Fruit fly (Drosophila melanogaster) whole organism, wandering third instar larva: ENCODE results near the gene t-Grip84.

Experiments used
- Abd-B ChIP-seq: fragments of >200 bp; optimal IDR thresholded peaks from 2 replicates; lab custom pipeline; 2017; ENCODE audit warnings: missing biosample characterization, missing genetic modification characterization
- CG32264 ChIP-seq: fragments of 200-800 bp; sonication (Bioruptor generic); optimal IDR thresholded peaks from 2 replicates; lab custom pipeline; 2016; ENCODE audit warnings: missing biosample characterization, missing genetic modification characterization
- CG9705 ChIP-seq: fragments of 200-800 bp; sonication (Bioruptor generic); optimal IDR thresholded peaks from 2 replicates; lab custom pipeline; 2018; ENCODE audit warnings: missing biosample characterization, mild to moderate bottlenecking, missing genetic modification characterization
- CrebA ChIP-seq: fragments of 200-800 bp; sonication (Bioruptor generic); optimal IDR thresholded peaks from 2 replicates; lab custom pipeline; 2016; ENCODE audit warnings: missing biosample characterization, mild to moderate bottlenecking, missing genetic modification characterization, borderline replicate concordance
- Dfd ChIP-seq: fragments of >200 bp; optimal IDR thresholded peaks from 2 replicates; lab custom pipeline; 2017; ENCODE audit warnings: missing biosample characterization, missing genetic modification characterization
- GATAd ChIP-seq: sonication (Bioruptor generic); optimal IDR thresholded peaks from 2 replicates; lab custom pipeline; 2016; ENCODE audit warnings: missing biosample characterization, missing genetic modification characterization
- HLH106 ChIP-seq: fragments of 200-800 bp; optimal IDR thresholded peaks from 3 replicates; lab custom pipeline; 2019; ENCODE audit warnings: missing biosample characterization, mild to moderate bottlenecking, missing genetic modification characterization, moderate library complexity
- Hr78 ChIP-seq: fragments of >200 bp; optimal IDR thresholded peaks from 2 replicates; lab custom pipeline; 2017; ENCODE audit warnings: missing biosample characterization, missing genetic modification characterization
- Hr83 ChIP-seq: fragments of 200-300 bp; sonication (Bioruptor generic); optimal IDR thresholded peaks from 2 replicates; lab custom pipeline; 2016; ENCODE audit warnings: missing biosample characterization, mild to moderate bottlenecking, missing genetic modification characterization, moderate library complexity; ENCODE audit not compliant: poor library complexity, severe bottlenecking
- Jra ChIP-seq: sonication (Bioruptor generic); optimal IDR thresholded peaks from 2 replicates; lab custom pipeline; 2016; ENCODE audit warnings: missing biosample characterization, missing genetic modification characterization
- Mio ChIP-seq: sonication (Bioruptor generic); optimal IDR thresholded peaks from 2 replicates; lab custom pipeline; 2016; ENCODE audit warnings: missing biosample characterization, missing genetic modification characterization
- Myc ChIP-seq: fragments of >200 bp; optimal IDR thresholded peaks from 2 replicates; lab custom pipeline; 2017
- N ChIP-seq: fragments of >200 bp; optimal IDR thresholded peaks from 2 replicates; lab custom pipeline; 2018; ENCODE audit warnings: missing biosample characterization, missing external identifiers, missing genetic modification characterization
- OdsH ChIP-seq: fragments of 200-800 bp; sonication (Bioruptor generic); optimal IDR thresholded peaks from 2 replicates; lab custom pipeline; 2016; ENCODE audit warnings: missing biosample characterization, mild to moderate bottlenecking, missing genetic modification characterization
- Sp1 ChIP-seq: fragments of 200-800 bp; sonication (Bioruptor generic); optimal IDR thresholded peaks from 3 replicates; lab custom pipeline; 2019; ENCODE audit warnings: missing biosample characterization, mild to moderate bottlenecking, missing genetic modification characterization, moderate library complexity
- Vsx2 ChIP-seq: fragments of 200-300, 225-300 bp; sonication (Bioruptor generic); optimal IDR thresholded peaks from 2 replicates; lab custom pipeline; 2018; ENCODE audit warnings: missing biosample characterization, missing genetic modification characterization; ENCODE audit not compliant: partially characterized antibody
- br ChIP-seq: fragments of 200-800 bp; sonication (Bioruptor generic); optimal IDR thresholded peaks from 2 replicates; lab custom pipeline; 2016; ENCODE audit warnings: missing biosample characterization, missing genetic modification characterization
- brk ChIP-seq: fragments of 200-800 bp; sonication (Bioruptor generic); optimal IDR thresholded peaks from 2 replicates; lab custom pipeline; 2016; ENCODE audit warnings: missing biosample characterization, mild to moderate bottlenecking, missing genetic modification characterization
- dl ChIP-seq, 2 experiments: fragments of 175-275, 200-275 bp in 1 of 2; fragments of 200-275 bp in 1 of 2; sonication (Bioruptor generic); optimal IDR thresholded peaks; lab custom pipeline; 2018; ENCODE audit warnings: mild to moderate bottlenecking in 2 of 2, missing biosample characterization in 2 of 2, missing genetic modification characterization in 2 of 2, moderate library complexity in 2 of 2; ENCODE audit not compliant: partially characterized antibody in 2 of 2, insufficient read depth in 1 of 2
- dmrt93B ChIP-seq: fragments of 200-800 bp; sonication (Bioruptor generic); optimal IDR thresholded peaks from 2 replicates; lab custom pipeline; 2018; ENCODE audit warnings: missing biosample characterization, mild to moderate bottlenecking, missing genetic modification characterization
- dsf ChIP-seq: sonication (Bioruptor generic); optimal IDR thresholded peaks from 2 replicates; lab custom pipeline; 2016; ENCODE audit warnings: missing biosample characterization, missing genetic modification characterization, borderline replicate concordance
- ey ChIP-seq: fragments of 200-800 bp; sonication (Bioruptor generic); optimal IDR thresholded peaks from 2 replicates; lab custom pipeline; 2016; ENCODE audit warnings: missing biosample characterization, missing genetic modification characterization
- foxo ChIP-seq, 2 experiments: fragments of 200-800 bp; sonication (Bioruptor generic); optimal IDR thresholded peaks; 2 replicates in 1 of 2; 3 replicates in 1 of 2; lab custom pipeline; 2016 to 2017; ENCODE audit warnings: missing biosample characterization in 2 of 2, missing genetic modification characterization in 2 of 2
- fru ChIP-seq: fragments of 200-800 bp; sonication (Bioruptor generic); optimal IDR thresholded peaks from 3 replicates; lab custom pipeline; 2016; ENCODE audit warnings: missing biosample characterization, mild to moderate bottlenecking, missing genetic modification characterization
- h ChIP-seq: fragments of 200-800 bp; sonication (Bioruptor generic); optimal IDR thresholded peaks from 3 replicates; lab custom pipeline; 2016; ENCODE audit warnings: missing biosample characterization, mild to moderate bottlenecking, missing genetic modification characterization
- jim ChIP-seq: fragments of 175-275, 200-325 bp; sonication (Bioruptor generic); optimal IDR thresholded peaks from 2 replicates; lab custom pipeline; 2016; ENCODE audit warnings: missing biosample characterization, mild to moderate bottlenecking, missing genetic modification characterization
- lola ChIP-seq: fragments of >200 bp; optimal IDR thresholded peaks from 2 replicates; lab custom pipeline; 2017; ENCODE audit warnings: missing biosample characterization, missing genetic modification characterization
- pan ChIP-seq: fragments of >200 bp; optimal IDR thresholded peaks from 2 replicates; lab custom pipeline; 2017
- psq ChIP-seq: fragments of 200-800 bp; sonication (Bioruptor generic); optimal IDR thresholded peaks from 3 replicates; lab custom pipeline; 2017; ENCODE audit warnings: missing biosample characterization, mild to moderate bottlenecking, missing genetic modification characterization, moderate library complexity
- rgr ChIP-seq: fragments of 200-800 bp; sonication (Bioruptor generic); optimal IDR thresholded peaks from 3 replicates; lab custom pipeline; 2016; ENCODE audit warnings: missing biosample characterization, mild to moderate bottlenecking, missing genetic modification characterization
- sv ChIP-seq: fragments of 200-800 bp; sonication (Bioruptor generic); optimal IDR thresholded peaks from 3 replicates; lab custom pipeline; 2016; ENCODE audit warnings: missing biosample characterization, missing genetic modification characterization
- tai ChIP-seq: sonication (Bioruptor generic); optimal IDR thresholded peaks from 2 replicates; lab custom pipeline; 2016; ENCODE audit warnings: missing biosample characterization, missing genetic modification characterization
- usp ChIP-seq: fragments of >200 bp; optimal IDR thresholded peaks from 2 replicates; lab custom pipeline; 2017; ENCODE audit warnings: missing biosample characterization, missing genetic modification characterization
- woc ChIP-seq: sonication (Bioruptor generic); optimal IDR thresholded peaks from 2 replicates; lab custom pipeline; 2016; ENCODE audit warnings: missing biosample characterization, mild to moderate bottlenecking, missing genetic modification characterization

Gene t-Grip84

DNA sequence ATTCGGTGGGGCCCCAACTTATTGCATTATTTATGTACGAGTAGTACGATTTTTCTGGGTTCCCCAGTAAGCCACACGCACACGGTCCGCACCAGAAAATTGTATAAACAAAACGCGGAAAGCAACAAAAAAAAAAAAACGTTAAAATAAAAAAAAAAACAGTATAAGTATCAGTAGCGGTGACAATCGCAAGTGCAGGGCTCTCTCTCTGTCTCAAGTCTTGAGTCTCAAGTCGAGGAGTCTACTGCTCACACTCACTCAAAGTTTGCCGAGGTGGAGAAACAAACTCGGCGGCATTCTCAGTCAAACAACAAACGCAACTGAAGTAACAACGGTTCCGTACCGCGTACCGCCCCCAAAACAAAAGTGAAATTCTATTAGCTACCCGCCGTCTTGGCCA, 2.0 kb upstream of the t-Grip84 start, which contains the start of gene Pura:
Gene Pura, plus strand, starts transcription at position 301 of the 400 bp plus-strand sequence.
- TF ChIP-seq h, result no peak
- TF ChIP-seq Vsx2 (GFP tag; lab: Kevin White, UChicago), result no peak
- no peak for TF ChIP-seq Dfd (GFP tag; lab: Kevin White, UChicago)
- TF ChIP-seq psq, result no peak
- no peak for TF ChIP-seq usp (GFP tag; lab: Kevin White, UChicago)
- no peak for TF ChIP-seq dl (GFP tag; optimal IDR thresholded peaks at IDR 0.05; lab: Kevin White, UChicago; ENCODE audit: insufficient read depth in 1 of 2, partially characterized antibody in 2 of 2)
- no peak for TF ChIP-seq dmrt93B (GFP tag; lab: Kevin White, UChicago)
- TF ChIP-seq rgr (GFP tag; lab: Kevin White, UChicago), result no peak
- TF ChIP-seq CG32264 (GFP tag; lab: Kevin White, UChicago), result no peak
- TF ChIP-seq jim, result no peak
- no peak for TF ChIP-seq brk
- no peak for TF ChIP-seq foxo (GFP tag; optimal IDR thresholded peaks at IDR 0.05; lab: Kevin White, UChicago)
- TF ChIP-seq dsf, result no peak
- no peak for TF ChIP-seq fru
- TF ChIP-seq Myc (lab: Kevin White, UChicago), result no peak
- TF ChIP-seq Sp1 (GFP tag; lab: Kevin White, UChicago), result no peak
- no peak for TF ChIP-seq pan

DNA sequence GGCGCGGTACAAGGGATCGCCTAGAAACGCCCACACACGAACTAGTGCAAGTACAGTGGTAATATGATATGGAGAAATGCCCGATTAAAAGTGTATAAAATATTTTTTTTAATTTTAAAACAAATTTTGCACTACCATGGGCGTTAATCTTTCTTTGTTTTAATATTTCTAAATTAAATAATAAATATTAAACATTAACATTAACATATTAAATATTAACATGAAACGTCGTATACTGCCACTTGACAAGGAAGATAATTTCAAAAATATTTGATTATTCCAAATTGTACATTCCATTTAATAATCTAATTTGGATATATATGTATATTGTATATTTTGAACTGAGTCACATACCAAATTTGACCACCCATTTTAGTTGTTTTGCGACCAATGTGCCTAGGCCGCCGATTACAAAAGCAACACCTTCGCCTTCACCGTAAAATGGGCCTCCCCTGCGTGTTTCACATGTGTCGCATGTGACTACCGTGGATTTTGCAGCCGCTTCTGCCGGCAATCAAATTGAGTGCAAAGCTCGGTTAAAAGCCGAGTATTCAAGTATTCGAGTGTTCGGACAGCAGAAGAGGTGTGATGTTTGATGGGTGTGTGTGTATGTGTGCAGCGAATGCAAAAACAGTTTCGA, 1.4 kb upstream of the t-Grip84 start:
- TF ChIP-seq N (GFP tag; lab: Kevin White, UChicago) (no peak), CG32264 (GFP tag; lab: Kevin White, UChicago) (no peak), fru (no peak), GATAd (no peak), h (no peak), HLH106 (tag; lab: Kevin White, UChicago) (no peak), sv (GFP tag; lab: Kevin White, UChicago) (no peak)

DNA sequence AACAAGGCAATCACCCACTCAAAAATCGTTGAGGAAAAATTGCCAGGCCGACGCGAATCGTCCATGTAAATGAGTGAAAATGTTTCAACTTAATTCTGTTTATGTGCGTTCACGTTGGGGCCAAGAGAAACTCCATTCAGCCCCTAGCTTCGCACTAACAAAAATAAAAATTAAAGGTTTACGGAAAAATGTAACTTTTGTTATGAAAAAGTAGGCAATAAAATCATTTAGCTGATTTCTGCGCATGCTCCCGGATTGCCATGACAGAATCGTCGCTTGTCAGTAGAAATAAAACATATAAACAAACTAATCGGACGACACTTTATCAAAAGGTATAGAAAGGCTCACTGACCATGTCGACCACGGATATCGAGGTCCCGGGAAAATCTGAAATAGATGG, 7.6 kb downstream of the t-Grip84 start, which contains the start of gene mmm:
Gene mmm, plus strand, starts transcription at position 301 of the 400 bp plus-strand sequence.
- TF ChIP-seq br (GFP tag; lab: Kevin White, UChicago), result no peak
- TF ChIP-seq h, result no peak
- no peak for TF ChIP-seq foxo (GFP tag; optimal IDR thresholded peaks at IDR 0.05; lab: Kevin White, UChicago)
- no peak for TF ChIP-seq Sp1 (GFP tag; lab: Kevin White, UChicago)
- no peak for TF ChIP-seq CrebA (GFP tag; lab: Kevin White, UChicago)
- no peak for TF ChIP-seq Vsx2 (GFP tag; lab: Kevin White, UChicago)
- no peak for TF ChIP-seq GATAd
- TF ChIP-seq Dfd (GFP tag; lab: Kevin White, UChicago), result no peak
- no peak for TF ChIP-seq Mio (GFP tag; lab: Kevin White, UChicago)
- no peak for TF ChIP-seq Hr78 (GFP tag; lab: Kevin White, UChicago)
- TF ChIP-seq dmrt93B (GFP tag; lab: Kevin White, UChicago), result no peak
- no peak for TF ChIP-seq lola (GFP tag; lab: Kevin White, UChicago)
- no peak for TF ChIP-seq CG32264 (GFP tag; lab: Kevin White, UChicago)
- no peak for TF ChIP-seq rgr (GFP tag; lab: Kevin White, UChicago)
- no peak for TF ChIP-seq usp (GFP tag; lab: Kevin White, UChicago)
- TF ChIP-seq ey, result no peak
- TF ChIP-seq dsf, result no peak
- TF ChIP-seq Hr83 (GFP tag; lab: Kevin White, UChicago), result no peak
- TF ChIP-seq Jra (GFP tag; lab: Kevin White, UChicago), result no peak

DNA sequence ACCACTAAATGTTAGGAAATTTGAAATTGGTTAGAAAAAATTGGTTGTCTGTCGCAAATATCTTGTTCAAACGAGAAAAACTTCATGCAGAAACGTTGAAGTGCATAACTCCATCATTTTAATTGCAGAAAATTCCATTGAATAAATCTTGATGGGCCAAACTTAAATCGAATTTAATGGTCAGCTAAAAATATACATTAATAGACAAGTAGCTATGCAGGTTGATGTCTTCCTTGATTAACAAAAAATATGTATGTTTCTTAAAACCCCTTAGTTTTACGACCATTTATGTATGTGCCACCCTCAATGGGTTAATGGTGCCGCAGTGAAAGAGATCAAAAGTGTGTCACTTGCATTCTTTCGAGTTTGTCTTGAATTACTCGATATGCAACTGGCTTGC, 17.9 kb downstream of the t-Grip84 start:
- TF ChIP-seq Sp1 (GFP tag; lab: Kevin White, UChicago), result no peak
- no peak for TF ChIP-seq tai (GFP tag; lab: Kevin White, UChicago)
- no peak for TF ChIP-seq Hr83 (GFP tag; lab: Kevin White, UChicago)
- TF ChIP-seq dsf, result no peak
- TF ChIP-seq Dfd (GFP tag; lab: Kevin White, UChicago), result no peak
- TF ChIP-seq br (GFP tag; lab: Kevin White, UChicago), result no peak
- no peak for TF ChIP-seq brk
- TF ChIP-seq CrebA (GFP tag; lab: Kevin White, UChicago), result no peak
- TF ChIP-seq pan, result no peak
- TF ChIP-seq woc (GFP tag; lab: Kevin White, UChicago), result no peak
- no peak for TF ChIP-seq GATAd
- no peak for TF ChIP-seq Hr78 (GFP tag; lab: Kevin White, UChicago)
- TF ChIP-seq OdsH, result no peak
- no peak for TF ChIP-seq CG32264 (GFP tag; lab: Kevin White, UChicago)
- no peak for TF ChIP-seq usp (GFP tag; lab: Kevin White, UChicago)
- no peak for TF ChIP-seq Mio (GFP tag; lab: Kevin White, UChicago)
- TF ChIP-seq dl (GFP tag; optimal IDR thresholded peaks at IDR 0.05; lab: Kevin White, UChicago; ENCODE audit: insufficient read depth in 1 of 2, partially characterized antibody in 2 of 2), result no peak
- TF ChIP-seq CG9705 (GFP tag; lab: Kevin White, UChicago), result no peak
- TF ChIP-seq Abd-B, result no peak
- no peak for TF ChIP-seq HLH106 (tag; lab: Kevin White, UChicago)
